Fruit fly (Drosophila melanogaster) whole organism, wandering third instar larva: Measurements from ENCODE around the gene Obp85a.

Experiments used
- Abd-B ChIP-seq: fragments of >200 bp; optimal IDR thresholded peaks from 2 replicates; lab custom pipeline; 2017; ENCODE audit warnings: missing biosample characterization, missing genetic modification characterization
- CG9705 ChIP-seq: fragments of 200-800 bp; sonication (Bioruptor generic); optimal IDR thresholded peaks from 2 replicates; lab custom pipeline; 2018; ENCODE audit warnings: missing biosample characterization, mild to moderate bottlenecking, missing genetic modification characterization
- CrebA ChIP-seq: fragments of 200-800 bp; sonication (Bioruptor generic); optimal IDR thresholded peaks from 2 replicates; lab custom pipeline; 2016; ENCODE audit warnings: missing biosample characterization, mild to moderate bottlenecking, missing genetic modification characterization, borderline replicate concordance
- Dfd ChIP-seq: fragments of >200 bp; optimal IDR thresholded peaks from 2 replicates; lab custom pipeline; 2017; ENCODE audit warnings: missing biosample characterization, missing genetic modification characterization
- Dif ChIP-seq: fragments of 200-275, 200-300 bp; sonication (Bioruptor generic); optimal IDR thresholded peaks from 2 replicates; lab custom pipeline; 2018; ENCODE audit warnings: missing biosample characterization, missing genetic modification characterization; ENCODE audit not compliant: partially characterized antibody
- GATAd ChIP-seq: sonication (Bioruptor generic); optimal IDR thresholded peaks from 2 replicates; lab custom pipeline; 2016; ENCODE audit warnings: missing biosample characterization, missing genetic modification characterization
- HLH106 ChIP-seq: fragments of 200-800 bp; optimal IDR thresholded peaks from 3 replicates; lab custom pipeline; 2019; ENCODE audit warnings: missing biosample characterization, mild to moderate bottlenecking, missing genetic modification characterization, moderate library complexity
- Hnf4 ChIP-seq: fragments of 200-800 bp; sonication (Bioruptor generic); optimal IDR thresholded peaks from 2 replicates; lab custom pipeline; 2016; ENCODE audit warnings: missing biosample characterization, mild to moderate bottlenecking, missing genetic modification characterization
- Hr78 ChIP-seq: fragments of >200 bp; optimal IDR thresholded peaks from 2 replicates; lab custom pipeline; 2017; ENCODE audit warnings: missing biosample characterization, missing genetic modification characterization
- Hr83 ChIP-seq: fragments of 200-300 bp; sonication (Bioruptor generic); optimal IDR thresholded peaks from 2 replicates; lab custom pipeline; 2016; ENCODE audit warnings: missing biosample characterization, mild to moderate bottlenecking, missing genetic modification characterization, moderate library complexity; ENCODE audit not compliant: poor library complexity, severe bottlenecking
- Jra ChIP-seq: sonication (Bioruptor generic); optimal IDR thresholded peaks from 2 replicates; lab custom pipeline; 2016; ENCODE audit warnings: missing biosample characterization, missing genetic modification characterization
- Mio ChIP-seq: sonication (Bioruptor generic); optimal IDR thresholded peaks from 2 replicates; lab custom pipeline; 2016; ENCODE audit warnings: missing biosample characterization, missing genetic modification characterization
- Myc ChIP-seq: fragments of >200 bp; optimal IDR thresholded peaks from 2 replicates; lab custom pipeline; 2017
- N ChIP-seq: fragments of >200 bp; optimal IDR thresholded peaks from 2 replicates; lab custom pipeline; 2018; ENCODE audit warnings: missing biosample characterization, missing external identifiers, missing genetic modification characterization
- OdsH ChIP-seq: fragments of 200-800 bp; sonication (Bioruptor generic); optimal IDR thresholded peaks from 2 replicates; lab custom pipeline; 2016; ENCODE audit warnings: missing biosample characterization, mild to moderate bottlenecking, missing genetic modification characterization
- Sp1 ChIP-seq: fragments of 200-800 bp; sonication (Bioruptor generic); optimal IDR thresholded peaks from 3 replicates; lab custom pipeline; 2019; ENCODE audit warnings: missing biosample characterization, mild to moderate bottlenecking, missing genetic modification characterization, moderate library complexity
- Vsx2 ChIP-seq: fragments of 200-300, 225-300 bp; sonication (Bioruptor generic); optimal IDR thresholded peaks from 2 replicates; lab custom pipeline; 2018; ENCODE audit warnings: missing biosample characterization, missing genetic modification characterization; ENCODE audit not compliant: partially characterized antibody
- brk ChIP-seq: fragments of 200-800 bp; sonication (Bioruptor generic); optimal IDR thresholded peaks from 2 replicates; lab custom pipeline; 2016; ENCODE audit warnings: missing biosample characterization, mild to moderate bottlenecking, missing genetic modification characterization
- dmrt93B ChIP-seq: fragments of 200-800 bp; sonication (Bioruptor generic); optimal IDR thresholded peaks from 2 replicates; lab custom pipeline; 2018; ENCODE audit warnings: missing biosample characterization, mild to moderate bottlenecking, missing genetic modification characterization
- ey ChIP-seq: fragments of 200-800 bp; sonication (Bioruptor generic); optimal IDR thresholded peaks from 2 replicates; lab custom pipeline; 2016; ENCODE audit warnings: missing biosample characterization, missing genetic modification characterization
- fru ChIP-seq: fragments of 200-800 bp; sonication (Bioruptor generic); optimal IDR thresholded peaks from 3 replicates; lab custom pipeline; 2016; ENCODE audit warnings: missing biosample characterization, mild to moderate bottlenecking, missing genetic modification characterization
- jim ChIP-seq: fragments of 175-275, 200-325 bp; sonication (Bioruptor generic); optimal IDR thresholded peaks from 2 replicates; lab custom pipeline; 2016; ENCODE audit warnings: missing biosample characterization, mild to moderate bottlenecking, missing genetic modification characterization
- lola ChIP-seq: fragments of >200 bp; optimal IDR thresholded peaks from 2 replicates; lab custom pipeline; 2017; ENCODE audit warnings: missing biosample characterization, missing genetic modification characterization
- pan ChIP-seq: fragments of >200 bp; optimal IDR thresholded peaks from 2 replicates; lab custom pipeline; 2017
- psq ChIP-seq: fragments of 200-800 bp; sonication (Bioruptor generic); optimal IDR thresholded peaks from 3 replicates; lab custom pipeline; 2017; ENCODE audit warnings: missing biosample characterization, mild to moderate bottlenecking, missing genetic modification characterization, moderate library complexity
- rgr ChIP-seq: fragments of 200-800 bp; sonication (Bioruptor generic); optimal IDR thresholded peaks from 3 replicates; lab custom pipeline; 2016; ENCODE audit warnings: missing biosample characterization, mild to moderate bottlenecking, missing genetic modification characterization
- sage ChIP-seq: fragments of 200-800 bp; sonication (Bioruptor generic); optimal IDR thresholded peaks from 2 replicates; lab custom pipeline; 2016; ENCODE audit warnings: missing biosample characterization, mild to moderate bottlenecking, missing genetic modification characterization
- tai ChIP-seq: sonication (Bioruptor generic); optimal IDR thresholded peaks from 2 replicates; lab custom pipeline; 2016; ENCODE audit warnings: missing biosample characterization, missing genetic modification characterization
- usp ChIP-seq: fragments of >200 bp; optimal IDR thresholded peaks from 2 replicates; lab custom pipeline; 2017; ENCODE audit warnings: missing biosample characterization, missing genetic modification characterization
- woc ChIP-seq: sonication (Bioruptor generic); optimal IDR thresholded peaks from 2 replicates; lab custom pipeline; 2016; ENCODE audit warnings: missing biosample characterization, mild to moderate bottlenecking, missing genetic modification characterization

The Obp85a gene

DNA sequence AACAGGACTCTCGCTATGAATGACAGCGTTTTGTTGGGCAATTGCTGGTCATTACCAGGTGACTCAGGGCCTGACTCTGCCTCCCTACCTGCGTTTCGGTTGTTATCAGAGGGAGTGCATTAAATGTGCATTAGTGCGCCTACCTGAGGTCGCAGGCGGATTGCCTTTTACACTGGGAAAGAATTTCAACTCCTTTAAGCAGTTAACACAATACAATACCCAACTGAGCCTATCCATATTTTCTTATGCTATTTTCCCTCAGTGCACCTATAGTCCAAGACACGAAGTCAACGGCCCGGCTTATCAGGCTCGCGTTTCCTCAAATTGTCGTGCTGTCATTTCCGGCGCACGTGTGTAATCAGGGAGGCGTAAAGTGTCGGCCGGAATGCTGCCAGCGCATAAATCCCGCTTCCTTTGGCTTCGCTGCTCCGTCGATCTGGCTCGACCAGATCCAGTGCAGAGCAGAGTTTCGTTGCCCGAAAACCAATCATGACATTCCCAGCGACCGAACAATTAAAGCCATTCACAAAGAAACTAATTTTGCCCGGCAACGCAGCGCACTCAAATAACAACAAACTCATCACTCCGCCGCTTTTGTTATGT is 47.5 kb upstream of the Obp85a start:
- TF ChIP-seq N (GFP tag; lab: Kevin White, UChicago) (no peak), fru (GFP tag; lab: Kevin White, UChicago) (no peak), OdsH (GFP tag; lab: Kevin White, UChicago) (no peak), Abd-B (GFP tag; lab: Kevin White, UChicago) (no peak), pan (lab: Kevin White, UChicago) (no peak), tai (no peak), CrebA (GFP tag; lab: Kevin White, UChicago) (no peak), Dfd (GFP tag; lab: Kevin White, UChicago) (no peak), Dif (no peak), ey (no peak), woc (GFP tag; lab: Kevin White, UChicago) (no peak), lola (no peak), CG9705 (no peak), Mio (GFP tag; lab: Kevin White, UChicago) (no peak)

DNA sequence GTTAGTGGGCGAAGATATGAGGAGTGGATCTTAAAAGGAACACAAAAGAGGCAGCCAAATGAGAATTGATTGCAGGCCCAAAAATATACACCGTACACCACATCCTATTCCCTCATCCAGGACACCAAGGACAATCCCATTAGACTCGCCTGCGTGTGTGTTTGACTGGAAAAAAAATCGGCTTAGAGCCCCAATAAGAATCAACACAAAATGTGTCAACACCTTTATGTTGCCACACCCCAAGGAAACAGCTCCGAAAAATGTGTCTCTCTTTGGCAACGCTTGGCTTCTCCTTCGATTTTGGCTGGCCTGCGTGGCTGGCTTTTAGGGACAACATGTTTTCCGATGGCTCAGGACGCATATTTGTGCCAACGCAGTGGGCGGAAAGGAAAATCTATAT is 43.5 kb upstream of the Obp85a start:
- TF ChIP-seq Jra (GFP tag; lab: Kevin White, UChicago) (no peak), rgr (GFP tag; lab: Kevin White, UChicago) (no peak), N (GFP tag; lab: Kevin White, UChicago) (no peak), Hnf4 (GFP tag; lab: Kevin White, UChicago) (no peak), CrebA (GFP tag; lab: Kevin White, UChicago) (no peak), Dfd (GFP tag; lab: Kevin White, UChicago) (no peak), OdsH (GFP tag; lab: Kevin White, UChicago) (no peak), Mio (GFP tag; lab: Kevin White, UChicago) (no peak), fru (GFP tag; lab: Kevin White, UChicago) (no peak), Hr78 (no peak), lola (no peak), HLH106 (tag; lab: Kevin White, UChicago) (no peak), Myc (lab: Kevin White, UChicago) (no peak), dmrt93B (GFP tag; lab: Kevin White, UChicago) (no peak), usp (GFP tag; lab: Kevin White, UChicago) (no peak), Vsx2 (GFP tag; lab: Kevin White, UChicago) (no peak)

DNA sequence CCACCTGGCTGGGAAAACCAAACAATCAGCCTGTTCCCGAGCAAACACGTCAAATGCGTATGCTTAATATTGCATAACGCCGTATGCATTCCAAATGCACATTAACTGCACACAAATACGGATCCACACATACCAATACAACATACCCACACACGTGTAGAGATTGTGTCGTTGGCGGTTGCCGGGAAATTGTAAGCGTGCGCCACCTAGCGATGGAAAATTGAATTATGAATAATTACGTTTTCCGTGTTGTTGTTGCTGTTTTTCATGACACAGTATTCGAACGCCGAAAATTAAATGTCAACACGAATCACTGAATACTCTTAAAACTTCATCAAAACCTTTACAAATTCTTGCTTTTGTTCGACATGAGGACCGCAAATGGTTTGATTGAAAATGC is 36.1 kb upstream of the Obp85a start:
- no peak for TF ChIP-seq CrebA (GFP tag; lab: Kevin White, UChicago)

DNA sequence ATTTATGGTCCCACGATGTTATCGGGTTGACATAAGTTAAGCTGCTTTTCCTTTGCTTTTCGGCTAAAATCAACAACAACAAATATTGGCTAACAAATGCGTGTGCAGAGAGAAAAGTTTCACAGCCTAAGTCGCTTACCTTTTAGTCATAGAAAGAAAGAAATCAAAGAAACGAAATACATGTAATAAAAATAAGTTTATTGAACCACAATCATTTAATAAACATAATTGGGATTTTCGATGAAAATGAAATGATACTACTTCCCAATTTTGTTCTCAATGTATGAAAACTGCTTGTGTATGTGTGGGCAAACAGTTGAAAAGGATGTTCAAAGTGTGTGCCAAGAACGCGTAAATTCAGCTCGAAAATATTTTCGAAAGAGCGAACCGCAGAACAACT is 32.9 kb upstream of the Obp85a start:
- TF ChIP-seq ey (no peak), sage (GFP tag; lab: Kevin White, UChicago) (no peak)

DNA sequence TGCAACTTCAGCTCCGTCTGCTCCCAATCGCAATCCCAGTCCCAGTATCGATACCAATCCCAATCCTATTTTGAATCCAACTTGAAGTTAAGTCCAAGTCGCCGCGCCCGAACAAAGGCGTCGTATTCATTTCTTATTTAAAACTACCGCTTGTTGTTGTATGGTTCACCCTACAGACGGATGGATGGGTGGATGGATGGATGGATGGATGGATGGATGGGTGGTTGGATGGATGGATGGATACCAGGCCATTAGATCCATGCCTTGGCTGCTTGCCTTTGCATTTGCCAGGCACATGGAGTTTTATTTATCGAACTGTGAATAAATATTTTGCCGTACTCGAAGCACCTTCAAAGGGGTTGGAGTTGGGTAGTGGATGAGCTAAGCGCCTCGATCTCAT is 28.5 kb upstream of the Obp85a start:
- TF ChIP-seq CrebA (GFP tag; lab: Kevin White, UChicago) = no peak
- no peak for TF ChIP-seq brk (GFP tag; lab: Kevin White, UChicago)
- TF ChIP-seq ey = no peak
- no peak for TF ChIP-seq usp (GFP tag; lab: Kevin White, UChicago)
- no peak for TF ChIP-seq Sp1 (GFP tag; lab: Kevin White, UChicago)
- no peak for TF ChIP-seq Jra (GFP tag; lab: Kevin White, UChicago)
- no peak for TF ChIP-seq HLH106 (tag; lab: Kevin White, UChicago)
- TF ChIP-seq sage (GFP tag; lab: Kevin White, UChicago) = no peak
- no peak for TF ChIP-seq CG9705
- no peak for TF ChIP-seq Dif
- no peak for TF ChIP-seq Vsx2 (GFP tag; lab: Kevin White, UChicago)
- TF ChIP-seq Myc (lab: Kevin White, UChicago) = no peak
- no peak for TF ChIP-seq psq (GFP tag; lab: Kevin White, UChicago)
- TF ChIP-seq GATAd (GFP tag; lab: Kevin White, UChicago) = no peak
- no peak for TF ChIP-seq Hr78
- TF ChIP-seq Hr83 (GFP tag; lab: Kevin White, UChicago) = no peak
- no peak for TF ChIP-seq OdsH (GFP tag; lab: Kevin White, UChicago)
- TF ChIP-seq jim (GFP tag; lab: Kevin White, UChicago) = no peak
- no peak for TF ChIP-seq woc (GFP tag; lab: Kevin White, UChicago)
